Worm (Caenorhabditis elegans) whole organism, L4/young adult: ENCODE measurements around the gene Y39B6A.9.

ENCODE experiments used
- W03F9.2 ChIP-seq: fragments of 150-350 bp; optimal IDR thresholded peaks from 2 replicates; lab custom pipeline; 2014; ENCODE audit warnings: missing biosample characterization, missing genetic modification characterization
- dao-5 ChIP-seq: sonication (generic microtip); optimal IDR thresholded peaks from 2 replicates; lab custom pipeline; 2016; ENCODE audit warnings: missing genotype, missing genetic modification characterization, moderate library complexity, missing compliant biosample characterization
- him-1 ChIP-seq: sonication (generic microtip); optimal IDR thresholded peaks from 2 replicates; lab custom pipeline; 2016; ENCODE audit warnings: missing genotype, missing genetic modification reagents, missing genetic modification characterization, missing compliant biosample characterization

ce11 chrV:19181684-19182083, 45.4 kb downstream of the Y39B6A.9 start:
- no peak for TF ChIP-seq him-1
- no peak for TF ChIP-seq W03F9.2 (tag; lab: Kevin White, UChicago)
- TF ChIP-seq dao-5 = no peak
